Worm (Caenorhabditis elegans) whole organism, young adult: ENCODE results near the gene rgr-1.
"Not testable (repeated sequence)": the region's sequence is repeated elsewhere in the genome, so short reads cannot be mapped to it uniquely, and the experiment has no call there.

ENCODE experiments used
- C17E4.6 ChIP-seq: fragments of 200-800 bp; sonication (Bioruptor generic); IDR thresholded peaks from 2 replicates; pipeline ENCODE4 v1.3.6; 2022; ENCODE audit warnings: missing genetic modification reagents, missing genetic modification characterization, missing compliant biosample characterization
- D2030.7 ChIP-seq: fragments of 200-800 bp; sonication (Bioruptor generic); IDR thresholded peaks from 2 replicates; pipeline ENCODE4 v1.3.6; 2022; ENCODE audit warnings: missing genetic modification reagents, missing genetic modification characterization, missing compliant biosample characterization
- F22D6.2 ChIP-seq: sonication (generic microtip); optimal IDR thresholded peaks from 2 replicates; lab custom pipeline; 2016; ENCODE audit warnings: mild to moderate bottlenecking, missing genetic modification characterization, missing compliant biosample characterization
- F23B12.7 ChIP-seq: sonication (generic microtip); optimal IDR thresholded peaks from 2 replicates; lab custom pipeline; 2017; ENCODE audit warnings: missing genetic modification characterization, mild to moderate bottlenecking, missing compliant biosample characterization, antibody characterized with exemption, moderate library complexity; ENCODE audit not compliant: insufficient read depth
- F37B4.10 ChIP-seq: fragments of 200-800 bp; sonication (Bioruptor generic); IDR thresholded peaks from 2 replicates; pipeline ENCODE4 v1.3.6; 2022; ENCODE audit warnings: missing genetic modification characterization, missing compliant biosample characterization
- F39B2.1 ChIP-seq: fragments of 200-800 bp; sonication (Bioruptor generic); IDR thresholded peaks from 2 replicates; pipeline ENCODE4 v1.3.6; 2022; ENCODE audit warnings: missing genetic modification reagents, missing genetic modification characterization, missing compliant biosample characterization
- Y53F4B.3 ChIP-seq: fragments of 200-800 bp; sonication (Bioruptor generic); IDR thresholded peaks from 2 replicates; pipeline ENCODE4 v1.3.6; 2022; ENCODE audit warnings: missing genetic modification reagents, missing genetic modification characterization, missing compliant biosample characterization
- Y53G8AR.9 ChIP-seq: fragments of 200-800 bp; sonication (Bioruptor generic); conservative IDR thresholded peaks from 2 replicates; pipeline ENCODE4 v1.3.6; 2022; ENCODE audit warnings: missing genetic modification reagents, missing genetic modification characterization, missing compliant biosample characterization
- Y67H2A.10 ChIP-seq: fragments of 200-800 bp; sonication (Bioruptor generic); conservative IDR thresholded peaks from 2 replicates; pipeline ENCODE4 v1.3.6; 2022; ENCODE audit warnings: missing genetic modification reagents, missing genetic modification characterization, missing compliant biosample characterization
- Y79H2A.3 ChIP-seq: fragments of 200-800 bp; sonication (Bioruptor generic); conservative IDR thresholded peaks from 2 replicates; pipeline ENCODE4 v1.3.6; 2022; ENCODE audit warnings: missing genetic modification reagents, missing genetic modification characterization, missing compliant biosample characterization
- aptf-2 ChIP-seq: fragments of 200-800 bp; sonication (Bioruptor generic); conservative IDR thresholded peaks from 2 replicates; pipeline ENCODE4 v1.3.6; 2022; ENCODE audit warnings: missing genetic modification reagents, missing genetic modification characterization, missing compliant biosample characterization
- attf-3 ChIP-seq: fragments of 200-800 bp; sonication (Bioruptor generic); conservative IDR thresholded peaks from 2 replicates; pipeline ENCODE4 v1.3.6; 2022; ENCODE audit warnings: missing genetic modification reagents, missing genetic modification characterization, missing compliant biosample characterization
- attf-6 ChIP-seq: fragments of 200-800 bp; sonication (Bioruptor generic); IDR thresholded peaks from 2 replicates; pipeline ENCODE4 v1.3.6; 2022; ENCODE audit warnings: missing genetic modification reagents, missing genetic modification characterization, missing compliant biosample characterization
- bed-2 ChIP-seq: fragments of 200-800 bp; sonication (Bioruptor generic); IDR thresholded peaks from 2 replicates; pipeline ENCODE4 v1.3.6; 2022; ENCODE audit warnings: missing genetic modification reagents, missing genetic modification characterization, missing compliant biosample characterization
- ceh-79 ChIP-seq: sonication (generic microtip); optimal IDR thresholded peaks from 2 replicates; lab custom pipeline; 2017; ENCODE audit warnings: mild to moderate bottlenecking, missing genetic modification characterization, missing compliant biosample characterization
- ceh-91 ChIP-seq: fragments of 200-800 bp; sonication (Bioruptor generic); IDR thresholded peaks from 2 replicates; pipeline ENCODE4 v1.3.6; 2022; ENCODE audit warnings: missing genetic modification reagents, missing genetic modification characterization, missing compliant biosample characterization
- chd-7 ChIP-seq: sonication (generic microtip); optimal IDR thresholded peaks from 2 replicates; lab custom pipeline; 2016; ENCODE audit warnings: mild to moderate bottlenecking, missing genetic modification characterization, moderate library complexity, missing compliant biosample characterization
- dpff-1 ChIP-seq: sonication (generic microtip); optimal IDR thresholded peaks from 2 replicates; lab custom pipeline; 2017; ENCODE audit warnings: mild to moderate bottlenecking, missing genetic modification characterization, missing compliant biosample characterization
- dpl-1 ChIP-seq: fragments of 150-350 bp; optimal IDR thresholded peaks from 2 replicates; lab custom pipeline; 2014; ENCODE audit warnings: missing biosample characterization, missing genetic modification reagents, missing genetic modification characterization
- ets-4 ChIP-seq: fragments of 200-800 bp; sonication (Bioruptor generic); optimal IDR thresholded peaks from 2 replicates; lab custom pipeline; 2018; ENCODE audit warnings: mild to moderate bottlenecking, missing genetic modification characterization, missing compliant biosample characterization
- gei-17 ChIP-seq: fragments of 200-800 bp; sonication (Bioruptor generic); optimal IDR thresholded peaks from 2 replicates; lab custom pipeline; 2018; ENCODE audit warnings: mild to moderate bottlenecking, missing genetic modification characterization, missing compliant biosample characterization
- hmg-1.2 ChIP-seq: fragments of 200-800 bp; sonication (Bioruptor generic); IDR thresholded peaks from 2 replicates; pipeline ENCODE4 v1.3.6; 2022; ENCODE audit warnings: missing genetic modification reagents, missing genetic modification characterization, missing compliant biosample characterization
- hsf-1 ChIP-seq: fragments of 200-800 bp; sonication (Bioruptor generic); IDR thresholded peaks from 2 replicates; pipeline ENCODE4 v1.3.6; 2022; ENCODE audit warnings: missing genetic modification reagents, missing genetic modification characterization, missing compliant biosample characterization
- let-526 ChIP-seq: fragments of 200-800 bp; sonication (Bioruptor generic); IDR thresholded peaks from 2 replicates; pipeline ENCODE4 v1.3.6; 2022; ENCODE audit warnings: missing genetic modification reagents, missing genetic modification characterization, missing compliant biosample characterization
- lin-26 ChIP-seq: fragments of 200-800 bp; sonication (Bioruptor generic); IDR thresholded peaks from 2 replicates; pipeline ENCODE4 v1.3.6; 2022; ENCODE audit warnings: missing genetic modification reagents, missing genetic modification characterization, missing compliant biosample characterization
- lir-1 ChIP-seq: fragments of 200-800 bp; sonication (Bioruptor generic); conservative IDR thresholded peaks from 2 replicates; pipeline ENCODE4 v1.3.6; 2022; ENCODE audit warnings: missing genetic modification reagents, missing genetic modification characterization, missing compliant biosample characterization
- lsl-1 ChIP-seq: fragments of 200-800 bp; sonication (Bioruptor generic); optimal IDR thresholded peaks from 2 replicates; lab custom pipeline; 2018; ENCODE audit warnings: mild to moderate bottlenecking, missing genetic modification characterization, moderate library complexity, missing compliant biosample characterization
- madf-6 ChIP-seq: fragments of 200-800 bp; sonication (Bioruptor generic); IDR thresholded peaks from 2 replicates; pipeline ENCODE4 v1.3.6; 2022; ENCODE audit warnings: missing genetic modification reagents, missing genetic modification characterization, missing compliant biosample characterization
- madf-8 ChIP-seq: fragments of 200-800 bp; sonication (Bioruptor generic); conservative IDR thresholded peaks from 2 replicates; pipeline ENCODE4 v1.3.6; 2022; ENCODE audit warnings: missing genetic modification reagents, missing genetic modification characterization, missing compliant biosample characterization
- mes-4 ChIP-seq: sonication (generic microtip); optimal IDR thresholded peaks from 2 replicates; lab custom pipeline; 2016; ENCODE audit warnings: missing genotype, missing genetic modification characterization, missing compliant biosample characterization
- nfya-2 ChIP-seq: fragments of 200-800 bp; sonication (Bioruptor generic); IDR thresholded peaks from 2 replicates; pipeline ENCODE4 v1.3.6; 2022; ENCODE audit warnings: missing genetic modification reagents, missing genetic modification characterization, missing compliant biosample characterization
- rcor-1 ChIP-seq: fragments of 200-800 bp; sonication (Bioruptor generic); IDR thresholded peaks from 2 replicates; pipeline ENCODE4 v1.3.6; 2022; ENCODE audit warnings: missing genetic modification reagents, missing genetic modification characterization, missing compliant biosample characterization
- rpc-1 ChIP-seq, 2 experiments: fragments of 150-350 bp in 1 of 2; sonication (generic microtip) in 1 of 2; optimal IDR thresholded peaks; 2 replicates each; lab custom pipeline; 2014 to 2018; ENCODE audit warnings: missing biosample characterization in 1 of 2, missing genetic modification characterization in 1 of 2, missing genetic modification reagents in 1 of 2, missing genotype in 1 of 2
- snpc-1.1 ChIP-seq: sonication (generic microtip); optimal IDR thresholded peaks from 2 replicates; lab custom pipeline; 2017; ENCODE audit warnings: missing genetic modification characterization, mild to moderate bottlenecking, missing compliant biosample characterization, antibody characterized with exemption, moderate library complexity, missing genotype, missing genetic modification reagents; ENCODE audit not compliant: insufficient read depth
- snpc-1.3 ChIP-seq: sonication (generic microtip); optimal IDR thresholded peaks from 2 replicates; lab custom pipeline; 2017; ENCODE audit warnings: missing genetic modification characterization, mild to moderate bottlenecking, missing compliant biosample characterization, antibody characterized with exemption, moderate library complexity, missing genotype, missing genetic modification reagents; ENCODE audit not compliant: insufficient read depth
- snpc-3.4 ChIP-seq: sonication (generic microtip); optimal IDR thresholded peaks from 2 replicates; lab custom pipeline; 2017; ENCODE audit warnings: missing genetic modification characterization, mild to moderate bottlenecking, missing compliant biosample characterization, antibody characterized with exemption, moderate library complexity, missing genotype, missing genetic modification reagents
- snpc-4 ChIP-seq, 5 experiments: fragments of 150-350 bp in 1 of 5; sonication (generic microtip) in 4 of 5; optimal IDR thresholded peaks; 2 replicates each; lab custom pipeline; 2014 to 2018; ENCODE audit warnings: missing genetic modification characterization in 5 of 5, missing biosample characterization in 3 of 5, antibody characterized with exemption in 2 of 5, mild to moderate bottlenecking in 2 of 5, missing compliant biosample characterization in 2 of 5, missing genotype in 2 of 5, moderate library complexity in 2 of 5, missing genetic modification reagents in 1 of 5
- tlf-1 ChIP-seq: fragments of 200-800 bp; sonication (Bioruptor generic); optimal IDR thresholded peaks from 2 replicates; lab custom pipeline; 2018; ENCODE audit warnings: mild to moderate bottlenecking, missing genetic modification characterization, missing compliant biosample characterization
- xnd-1 ChIP-seq: sonication (generic microtip); optimal IDR thresholded peaks from 2 replicates; lab custom pipeline; 2016; ENCODE audit warnings: missing genotype, missing genetic modification reagents, missing genetic modification characterization, missing compliant biosample characterization
- ztf-18 ChIP-seq: sonication (generic microtip); optimal IDR thresholded peaks from 2 replicates; lab custom pipeline; 2016; ENCODE audit warnings: missing genotype, mild to moderate bottlenecking, missing genetic modification characterization, missing compliant biosample characterization
- ztf-28 ChIP-seq: fragments of 200-800 bp; sonication (Bioruptor generic); IDR thresholded peaks from 2 replicates; pipeline ENCODE4 v1.3.6; 2022; ENCODE audit warnings: missing genetic modification reagents, missing genetic modification characterization, missing compliant biosample characterization

Gene rgr-1

DNA sequence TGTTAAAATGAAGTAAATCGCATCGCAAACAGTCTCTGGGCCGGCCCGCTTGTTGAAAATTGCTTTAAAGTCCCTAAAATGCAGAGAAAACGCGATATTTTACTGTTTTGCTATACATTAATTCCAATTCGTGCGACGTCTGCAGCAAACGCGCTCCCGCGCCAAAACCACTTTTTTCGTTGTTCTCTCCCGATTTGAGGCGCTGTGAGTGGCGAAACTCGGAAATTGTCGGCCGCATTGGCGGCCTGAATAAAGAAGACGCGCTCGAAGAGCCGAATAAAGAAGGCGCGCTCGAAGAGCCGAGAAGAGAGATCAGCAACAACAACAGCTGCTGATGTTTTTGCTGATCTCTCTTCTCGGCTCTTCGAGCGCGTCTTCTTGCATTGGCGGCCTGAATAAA, 14.8 kb downstream of the rgr-1 start (continued):
- TF ChIP-seq attf-3 (GFP tag; lab: Robert Waterston, UW), result peak; percentile 87
- TF ChIP-seq attf-6 (GFP tag; lab: Robert Waterston, UW), result peak; percentile 82
- TF ChIP-seq C17E4.6, result peak; percentile 89
- TF ChIP-seq madf-6 (GFP tag; lab: Robert Waterston, UW), result peak; percentile 92
- 0 out of 2 replicates have a peak, but pooled peaks have one; percentile 62 for TF ChIP-seq F37B4.10 (GFP tag; lab: Robert Waterston, UW)
- TF ChIP-seq snpc-4 (GFP tag; optimal IDR thresholded peaks at IDR 0.05; lab: Kevin White, UChicago), result peak; percentile 90
- TF ChIP-seq snpc-4 (tag; optimal IDR thresholded peaks at IDR 0.05; lab: Kevin White, UChicago), result peak; percentile 89 to 98 (median 94)
- TF ChIP-seq hmg-1.2 (GFP tag; lab: Robert Waterston, UW), result peak; percentile 94
- peak; percentile 78 for TF ChIP-seq Y67H2A.10
- TF ChIP-seq snpc-3.4, result peak; percentile 84
- peak; percentile 73 for TF ChIP-seq ztf-18
- peak; percentile 90 for TF ChIP-seq rcor-1 (GFP tag; lab: Robert Waterston, UW)
- peak; percentile 84 for TF ChIP-seq hsf-1
- peak; percentile 44 for TF ChIP-seq xnd-1 (tag; lab: Kevin White, UChicago)
- TF ChIP-seq ztf-28, result peak; percentile 98
- peak; percentile 67; the same call in 1 of the 2 replicates for TF ChIP-seq lir-1 (GFP tag; lab: Robert Waterston, UW)
- TF ChIP-seq madf-8, result peak; percentile 89
- peak; percentile 90 for TF ChIP-seq bed-2 (GFP tag; lab: Robert Waterston, UW)
- not testable (repeated sequence) for TF ChIP-seq rpc-1 (optimal IDR thresholded peaks at IDR 0.05; lab: Kevin White, UChicago)
- peak; percentile 13 for TF ChIP-seq rpc-1 (tag; optimal IDR thresholded peaks at IDR 0.05; lab: Kevin White, UChicago)
- peak; percentile 85 for TF ChIP-seq Y79H2A.3
- TF ChIP-seq snpc-1.1, result peak; percentile 91
- TF ChIP-seq let-526 (GFP tag; lab: Robert Waterston, UW), result peak; percentile 38; the same call in 1 of the 2 replicates
- TF ChIP-seq tlf-1 (GFP tag; lab: Kevin White, UChicago), result peak; percentile 52
- peak; percentile 97 for TF ChIP-seq ceh-91
- TF ChIP-seq aptf-2 (GFP tag; lab: Robert Waterston, UW), result peak; percentile 90
- TF ChIP-seq D2030.7 (GFP tag; lab: Robert Waterston, UW), result peak; percentile 99
- peak; percentile 91 for TF ChIP-seq Y53F4B.3 (GFP tag; lab: Robert Waterston, UW)
- TF ChIP-seq, all 124 proteins: peak for 48; not testable (repeated sequence) for 76

ce11 chrIII:9413340-9413739, 19.8 kb downstream of the rgr-1 start, which contains the start of gene T26G10.3:
Gene T26G10.3, minus strand, starts transcription at chrIII:9413440.
- TF ChIP-seq attf-3 (GFP tag; lab: Robert Waterston, UW), result no peak
- no peak for TF ChIP-seq dpff-1
- TF ChIP-seq mes-4 (tag; lab: Kevin White, UChicago), result no peak
- TF ChIP-seq lir-1 (GFP tag; lab: Robert Waterston, UW), result no peak
- no peak for TF ChIP-seq lin-26 (GFP tag; lab: Robert Waterston, UW)
- TF ChIP-seq dpl-1 (GFP tag; lab: Kevin White, UChicago), result no peak
- no peak for TF ChIP-seq gei-17 (GFP tag; lab: Kevin White, UChicago)
- TF ChIP-seq F23B12.7, result no peak
- no peak for TF ChIP-seq F39B2.1 (GFP tag; lab: Robert Waterston, UW)
- TF ChIP-seq Y53G8AR.9 (GFP tag; lab: Robert Waterston, UW), result no peak
- TF ChIP-seq snpc-1.3 (tag; lab: Kevin White, UChicago), result no peak
- no peak for TF ChIP-seq nfya-2 (GFP tag; lab: Robert Waterston, UW)
- no peak for TF ChIP-seq ets-4
- no peak for TF ChIP-seq ceh-79 (tag; lab: Kevin White, UChicago)
- no peak for TF ChIP-seq F37B4.10 (GFP tag; lab: Robert Waterston, UW)
- TF ChIP-seq chd-7 (tag; lab: Kevin White, UChicago), result no peak
- TF ChIP-seq F22D6.2 (tag; lab: Kevin White, UChicago), result no peak
- TF ChIP-seq lsl-1 (GFP tag; lab: Kevin White, UChicago), result no peak
- no peak for TF ChIP-seq ztf-28
